Fruit fly (Drosophila melanogaster) whole organism, wandering third instar larva: ENCODE measurements around the gene Exn.

Source experiments
- GATAd ChIP-seq: sonication (Bioruptor generic); optimal IDR thresholded peaks from 2 replicates; lab custom pipeline; 2016; ENCODE audit warnings: missing biosample characterization, missing genetic modification characterization
- Hr78 ChIP-seq: fragments of >200 bp; optimal IDR thresholded peaks from 2 replicates; lab custom pipeline; 2017; ENCODE audit warnings: missing biosample characterization, missing genetic modification characterization
- Hr83 ChIP-seq: fragments of 200-300 bp; sonication (Bioruptor generic); optimal IDR thresholded peaks from 2 replicates; lab custom pipeline; 2016; ENCODE audit warnings: missing biosample characterization, mild to moderate bottlenecking, missing genetic modification characterization, moderate library complexity; ENCODE audit not compliant: poor library complexity, severe bottlenecking
- Jra ChIP-seq: sonication (Bioruptor generic); optimal IDR thresholded peaks from 2 replicates; lab custom pipeline; 2016; ENCODE audit warnings: missing biosample characterization, missing genetic modification characterization
- br ChIP-seq: fragments of 200-800 bp; sonication (Bioruptor generic); optimal IDR thresholded peaks from 2 replicates; lab custom pipeline; 2016; ENCODE audit warnings: missing biosample characterization, missing genetic modification characterization
- dsf ChIP-seq: sonication (Bioruptor generic); optimal IDR thresholded peaks from 2 replicates; lab custom pipeline; 2016; ENCODE audit warnings: missing biosample characterization, missing genetic modification characterization, borderline replicate concordance
- psq ChIP-seq: fragments of 200-800 bp; sonication (Bioruptor generic); optimal IDR thresholded peaks from 3 replicates; lab custom pipeline; 2017; ENCODE audit warnings: missing biosample characterization, mild to moderate bottlenecking, missing genetic modification characterization, moderate library complexity
- tai ChIP-seq: sonication (Bioruptor generic); optimal IDR thresholded peaks from 2 replicates; lab custom pipeline; 2016; ENCODE audit warnings: missing biosample characterization, missing genetic modification characterization
- woc ChIP-seq: sonication (Bioruptor generic); optimal IDR thresholded peaks from 2 replicates; lab custom pipeline; 2016; ENCODE audit warnings: missing biosample characterization, mild to moderate bottlenecking, missing genetic modification characterization

DNA sequence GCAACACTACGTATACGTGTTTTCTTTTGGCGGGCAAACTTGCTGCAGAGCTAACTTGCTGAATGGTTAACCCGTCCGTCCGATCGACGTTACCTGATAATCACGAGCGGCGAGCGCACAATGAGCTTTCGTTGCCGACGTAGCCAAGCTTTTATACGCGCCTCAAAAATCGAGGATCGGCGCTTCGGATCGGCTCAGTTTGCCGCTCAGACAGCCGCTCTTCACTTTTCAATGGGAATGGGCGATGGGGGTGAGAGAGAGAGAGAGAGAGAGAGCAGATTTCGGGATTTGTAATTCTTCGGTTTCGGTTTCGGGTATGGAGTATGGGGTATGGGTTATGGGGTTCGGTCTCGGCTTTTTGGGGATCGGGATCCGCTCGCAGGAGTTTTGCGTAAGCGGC, 62.2 kb downstream of the Exn start, which contains the start of gene Ilp8:
- TF ChIP-seq tai (GFP tag; lab: Kevin White, UChicago) (no peak), Hr83 (GFP tag; lab: Kevin White, UChicago) (no peak), GATAd (no peak), psq (GFP tag; lab: Kevin White, UChicago) (no peak), dsf (GFP tag; lab: Kevin White, UChicago) (no peak), Jra (no peak), woc (GFP tag; lab: Kevin White, UChicago) (no peak), br (GFP tag; lab: Kevin White, UChicago) (no peak), Hr78 (GFP tag; lab: Kevin White, UChicago) (no peak)
